Fruit fly (Drosophila melanogaster) whole organism, prepupa: ENCODE results near the gene Psa.

ENCODE experiments used
- Blimp-1 ChIP-seq: fragments of 200-800 bp; sonication (Bioruptor generic); optimal IDR thresholded peaks from 3 replicates; lab custom pipeline; 2017; ENCODE audit warnings: missing biosample characterization, missing genetic modification characterization, mild to moderate bottlenecking, moderate library complexity, missing genetic modification reagents
- CG10669 ChIP-seq: fragments of 200-800 bp; sonication (Bioruptor generic); optimal IDR thresholded peaks from 3 replicates; lab custom pipeline; 2018; ENCODE audit warnings: missing biosample characterization, mild to moderate bottlenecking, missing genetic modification characterization, moderate library complexity
- CG11294 ChIP-seq: fragments of 200-800 bp; sonication (Bioruptor generic); IDR thresholded peaks from 2 replicates; pipeline ENCODE4 v1.3.6; 2022; ENCODE audit warnings: missing biosample characterization, missing genetic modification characterization
- CG11902 ChIP-seq: fragments of 200-800 bp; sonication (Bioruptor generic); optimal IDR thresholded peaks from 3 replicates; lab custom pipeline; 2016; ENCODE audit warnings: missing biosample characterization, missing genetic modification characterization
- CG15336 ChIP-seq: fragments of 200-800 bp; sonication (Bioruptor generic); IDR thresholded peaks from 2 replicates; pipeline ENCODE4 v1.3.6; 2022; ENCODE audit warnings: missing biosample characterization, missing genetic modification characterization
- CG1621 ChIP-seq: fragments of 200-800 bp; sonication (Bioruptor generic); optimal IDR thresholded peaks from 3 replicates; lab custom pipeline; 2018; ENCODE audit warnings: missing biosample characterization, mild to moderate bottlenecking, missing genetic modification characterization
- CG32006 ChIP-seq: fragments of 200-800 bp; sonication (Bioruptor generic); optimal IDR thresholded peaks from 3 replicates; lab custom pipeline; 2017; ENCODE audit warnings: missing biosample characterization, mild to moderate bottlenecking, missing genetic modification characterization
- CG34406 ChIP-seq: fragments of 200-800 bp; sonication (Bioruptor generic); optimal IDR thresholded peaks from 3 replicates; lab custom pipeline; 2016; ENCODE audit warnings: missing biosample characterization, missing genetic modification characterization
- CG3919 ChIP-seq: fragments of 200-800 bp; sonication (Bioruptor generic); optimal IDR thresholded peaks from 3 replicates; lab custom pipeline; 2016; ENCODE audit warnings: missing biosample characterization, missing genetic modification characterization
- CG4318 ChIP-seq: fragments of 200-800 bp; sonication (Bioruptor generic); optimal IDR thresholded peaks from 3 replicates; lab custom pipeline; 2017; ENCODE audit warnings: missing biosample characterization, mild to moderate bottlenecking, missing genetic modification characterization
- CG6163 ChIP-seq: fragments of 200-800 bp; sonication (Bioruptor generic); IDR thresholded peaks from 3 replicates; pipeline ENCODE4 v1.3.6; 2022; ENCODE audit warnings: missing biosample characterization, missing genetic modification characterization
- CG6792 ChIP-seq: fragments of 200-800 bp; sonication (Bioruptor generic); optimal IDR thresholded peaks from 3 replicates; lab custom pipeline; 2016; ENCODE audit warnings: missing biosample characterization, missing genetic modification characterization
- CG6854 ChIP-seq: fragments of 200-800 bp; sonication (Bioruptor generic); optimal IDR thresholded peaks from 2 replicates; lab custom pipeline; 2017; ENCODE audit warnings: missing biosample characterization, mild to moderate bottlenecking, missing genetic modification characterization
- CG8632 ChIP-seq: fragments of 200-800 bp; sonication (Bioruptor generic); optimal IDR thresholded peaks from 3 replicates; lab custom pipeline; 2016; ENCODE audit warnings: missing biosample characterization, missing genetic modification characterization
- CG9139 ChIP-seq: fragments of 200-800 bp; sonication (Bioruptor generic); optimal IDR thresholded peaks from 3 replicates; lab custom pipeline; 2017; ENCODE audit warnings: missing biosample characterization, mild to moderate bottlenecking, missing genetic modification characterization
- Eip75B ChIP-seq: fragments of 200-800 bp; sonication (Bioruptor generic); optimal IDR thresholded peaks from 3 replicates; lab custom pipeline; 2016; ENCODE audit warnings: missing biosample characterization, missing genetic modification characterization
- Eip93F ChIP-seq: fragments of 200-800 bp; sonication (Bioruptor generic); optimal IDR thresholded peaks from 2 replicates; lab custom pipeline; 2016; ENCODE audit warnings: missing biosample characterization, mild to moderate bottlenecking, missing genetic modification characterization
- Ets21C ChIP-seq: fragments of 200-800 bp; sonication (Bioruptor generic); optimal IDR thresholded peaks from 3 replicates; lab custom pipeline; 2016; ENCODE audit warnings: missing biosample characterization, missing genetic modification characterization
- Hr38 ChIP-seq: sonication (Bioruptor generic); optimal IDR thresholded peaks from 2 replicates; lab custom pipeline; 2016; ENCODE audit warnings: missing biosample characterization, missing genetic modification characterization
- Lpt ChIP-seq: fragments of 200-800 bp; sonication (Bioruptor generic); optimal IDR thresholded peaks from 3 replicates; lab custom pipeline; 2016; ENCODE audit warnings: missing biosample characterization, missing genetic modification characterization
- Met ChIP-seq: fragments of 200-800 bp; sonication (Bioruptor generic); optimal IDR thresholded peaks from 3 replicates; lab custom pipeline; 2016; ENCODE audit warnings: missing biosample characterization, missing genetic modification characterization
- Smox ChIP-seq: fragments of 200-800 bp; sonication (Bioruptor generic); optimal IDR thresholded peaks from 3 replicates; lab custom pipeline; 2016; ENCODE audit warnings: missing biosample characterization, missing genetic modification characterization
- Sox102F ChIP-seq: fragments of 200-800 bp; sonication (Bioruptor generic); optimal IDR thresholded peaks from 2 replicates; lab custom pipeline; 2016; ENCODE audit warnings: missing biosample characterization, mild to moderate bottlenecking, missing genetic modification characterization
- Sox14 ChIP-seq: fragments of 200-800 bp; sonication (Bioruptor generic); optimal IDR thresholded peaks from 3 replicates; lab custom pipeline; 2016; ENCODE audit warnings: missing biosample characterization, missing genetic modification characterization
- Sox15 ChIP-seq: fragments of 200-800 bp; sonication (Bioruptor generic); optimal IDR thresholded peaks from 3 replicates; lab custom pipeline; 2016; ENCODE audit warnings: missing biosample characterization, missing genetic modification characterization
- achi ChIP-seq: fragments of 200-800 bp; sonication (Bioruptor generic); optimal IDR thresholded peaks from 3 replicates; lab custom pipeline; 2016; ENCODE audit warnings: missing biosample characterization, missing genetic modification characterization
- acj6 ChIP-seq: fragments of 200-800 bp; sonication (Bioruptor generic); optimal IDR thresholded peaks from 3 replicates; lab custom pipeline; 2016; ENCODE audit warnings: missing biosample characterization, missing genetic modification characterization
- dac ChIP-seq: fragments of 200-800 bp; sonication (Bioruptor generic); optimal IDR thresholded peaks from 2 replicates; lab custom pipeline; 2017; ENCODE audit warnings: missing biosample characterization, mild to moderate bottlenecking, missing genetic modification characterization
- dsx ChIP-seq: fragments of 200-800 bp; optimal IDR thresholded peaks from 3 replicates; lab custom pipeline; 2019; ENCODE audit warnings: missing biosample characterization, mild to moderate bottlenecking, missing genetic modification characterization, moderate library complexity; ENCODE audit not compliant: poor library complexity, severe bottlenecking
- fd59A ChIP-seq: fragments of 200-800 bp; sonication (Bioruptor generic); optimal IDR thresholded peaks from 2 replicates; lab custom pipeline; 2017; ENCODE audit warnings: missing biosample characterization, mild to moderate bottlenecking, missing genetic modification characterization, missing genetic modification reagents
- fkh ChIP-seq: fragments of 200-800 bp; sonication (Bioruptor generic); optimal IDR thresholded peaks from 3 replicates; lab custom pipeline; 2017; ENCODE audit warnings: missing biosample characterization, mild to moderate bottlenecking, missing genetic modification characterization, moderate library complexity
- lz ChIP-seq: fragments of 200-800 bp; sonication (Bioruptor generic); optimal IDR thresholded peaks from 3 replicates; lab custom pipeline; 2016; ENCODE audit warnings: missing biosample characterization, missing genetic modification characterization
- net ChIP-seq: fragments of 200-800 bp; sonication (Bioruptor generic); optimal IDR thresholded peaks from 3 replicates; lab custom pipeline; 2016; ENCODE audit warnings: missing biosample characterization, missing genetic modification characterization
- pdm3 ChIP-seq: fragments of 200-800 bp; sonication (Bioruptor generic); optimal IDR thresholded peaks from 3 replicates; lab custom pipeline; 2016; ENCODE audit warnings: missing biosample characterization, missing genetic modification characterization
- ss ChIP-seq, 2 experiments: fragments of 200-800 bp; sonication (Bioruptor generic); optimal IDR thresholded peaks; 2 replicates in 1 of 2; 3 replicates in 1 of 2; lab custom pipeline; 2017 to 2018; ENCODE audit warnings: mild to moderate bottlenecking in 2 of 2, missing biosample characterization in 2 of 2, missing genetic modification characterization in 2 of 2, moderate library complexity in 1 of 2
- svp ChIP-seq: fragments of 200-800 bp; sonication (Bioruptor generic); peaks from one replicate; lab custom pipeline; 2016; ENCODE audit warnings: missing biosample characterization, missing genetic modification characterization
- topi ChIP-seq: fragments of 200-800 bp; sonication (Bioruptor generic); optimal IDR thresholded peaks from 3 replicates; lab custom pipeline; 2016; ENCODE audit warnings: missing biosample characterization, missing genetic modification characterization
- vri ChIP-seq: fragments of 200-800 bp; sonication (Bioruptor generic); optimal IDR thresholded peaks from 3 replicates; lab custom pipeline; 2016; ENCODE audit warnings: missing biosample characterization, mild to moderate bottlenecking, missing genetic modification characterization

The Psa gene

dm6 chr3L:1488592-1489183, 14.0 kb upstream of the Psa start (continued):
- TF ChIP-seq vri (GFP tag; lab: Kevin White, UChicago) (no peak), achi (GFP tag; lab: Kevin White, UChicago) (no peak), CG6854 (GFP tag; lab: Kevin White, UChicago) (no peak), lz (GFP tag; lab: Kevin White, UChicago) (no peak), svp (GFP tag; lab: Kevin White, UChicago) (peak; percentile 78), CG15336 (GFP tag; lab: Robert Waterston, UW) (peak; percentile 49; the same call in 1 of the 2 replicates), dsx (peak; percentile 53), Eip75B (GFP tag; lab: Kevin White, UChicago) (no peak), CG6792 (GFP tag; lab: Kevin White, UChicago) (no peak), acj6 (GFP tag; lab: Kevin White, UChicago) (no peak)

- TF ChIP-seq CG3919 (GFP tag; lab: Kevin White, UChicago): no peak
- peak; percentile 58 for TF ChIP-seq dsx
- peak; percentile 39 for TF ChIP-seq vri (GFP tag; lab: Kevin White, UChicago)
- peak; percentile 3 for TF ChIP-seq Lpt (GFP tag; lab: Kevin White, UChicago)
- 0 out of 3 replicates have a peak, but pooled peaks have one; percentile 28 for TF ChIP-seq CG6163 (GFP tag; lab: Robert Waterston, UW)
Observed at dm6 chr3L:1489523-1489922, 13.1 kb upstream of the Psa start, which contains the start of gene stet. Gene stet (minus strand): TSS chr3L:1489547.

dm6 chr3L:1495803-1496202, 6.8 kb upstream of the Psa start:
- no peak for TF ChIP-seq Sox102F (GFP tag; lab: Kevin White, UChicago)
- TF ChIP-seq pdm3 (GFP tag; lab: Kevin White, UChicago): no peak
- TF ChIP-seq ss (GFP tag; optimal IDR thresholded peaks at IDR 0.05; lab: Kevin White, UChicago): no peak
- TF ChIP-seq Met: no peak
- no peak for TF ChIP-seq Eip75B (GFP tag; lab: Kevin White, UChicago)
- no peak for TF ChIP-seq Smox (GFP tag; lab: Kevin White, UChicago)
- TF ChIP-seq svp (GFP tag; lab: Kevin White, UChicago): no peak
- TF ChIP-seq topi (GFP tag; lab: Kevin White, UChicago): no peak
- no peak for TF ChIP-seq Sox15 (GFP tag; lab: Kevin White, UChicago)
- no peak for TF ChIP-seq Blimp-1 (GFP tag; lab: Kevin White, UChicago)
- TF ChIP-seq fkh (GFP tag; lab: Kevin White, UChicago): no peak
- TF ChIP-seq vri (GFP tag; lab: Kevin White, UChicago): no peak
- TF ChIP-seq, all 60 proteins: peak for 0

- TF ChIP-seq CG3919 (GFP tag; lab: Kevin White, UChicago) (no peak), Sox14 (GFP tag; lab: Kevin White, UChicago) (peak; percentile 82)
Observed at dm6 chr3L:1496408-1496807, 6.2 kb upstream of the Psa start, which contains the start of gene CG12084. Gene CG12084 (minus strand): TSS chr3L:1496643.

dm6 chr3L:1515820-1516540, 13.3 kb downstream of the Psa start:
- TF ChIP-seq net (peak; percentile 65), fd59A (GFP tag; lab: Kevin White, UChicago) (peak; percentile 39), Ets21C (GFP tag; lab: Kevin White, UChicago) (peak; percentile 25), ss (GFP tag; optimal IDR thresholded peaks at IDR 0.05; lab: Kevin White, UChicago) (peak in 1 of 2 experiments; percentile 24), CG10669 (peak; percentile 51), achi (GFP tag; lab: Kevin White, UChicago) (peak; percentile 73), CG1621 (tag; lab: Kevin White, UChicago) (no peak), dac (GFP tag; lab: Kevin White, UChicago) (peak; percentile 65), CG32006 (GFP tag; lab: Kevin White, UChicago) (peak; percentile 94), CG6792 (GFP tag; lab: Kevin White, UChicago) (peak; percentile 46), Sox15 (GFP tag; lab: Kevin White, UChicago) (peak; percentile 20), topi (GFP tag; lab: Kevin White, UChicago) (peak; percentile 49), Hr38 (GFP tag; lab: Kevin White, UChicago) (peak; percentile 11), CG6163 (GFP tag; lab: Robert Waterston, UW) (0 out of 3 replicates have a peak, but pooled peaks have one; percentile 26), Smox (GFP tag; lab: Kevin White, UChicago) (peak; percentile 53), Eip93F (GFP tag; lab: Kevin White, UChicago) (no peak), Eip75B (GFP tag; lab: Kevin White, UChicago) (peak; percentile 50), svp (GFP tag; lab: Kevin White, UChicago) (peak; percentile 60), CG11294 (peak; percentile 46; the same call in 1 of the 2 replicates), CG9139 (no peak), CG8632 (GFP tag; lab: Kevin White, UChicago) (peak; percentile 27), CG11902 (peak; percentile 2), CG34406 (peak; percentile 33), CG4318 (peak; percentile 81), pdm3 (GFP tag; lab: Kevin White, UChicago) (peak; percentile 69)
